Fruit fly (Drosophila melanogaster) whole organism, prepupa: Measurements from ENCODE around the gene Pdxk.

Experiments
- Blimp-1 ChIP-seq: fragments of 200-800 bp; sonication (Bioruptor generic); optimal IDR thresholded peaks from 3 replicates; lab custom pipeline; 2017; ENCODE audit warnings: missing biosample characterization, missing genetic modification characterization, mild to moderate bottlenecking, moderate library complexity, missing genetic modification reagents
- CG10631 ChIP-seq: fragments of 200-800 bp; sonication (Bioruptor generic); optimal IDR thresholded peaks from 2 replicates; lab custom pipeline; 2016; ENCODE audit warnings: missing biosample characterization, missing genetic modification characterization
- CG10669 ChIP-seq: fragments of 200-800 bp; sonication (Bioruptor generic); optimal IDR thresholded peaks from 3 replicates; lab custom pipeline; 2018; ENCODE audit warnings: missing biosample characterization, mild to moderate bottlenecking, missing genetic modification characterization, moderate library complexity
- CG11294 ChIP-seq: fragments of 200-800 bp; sonication (Bioruptor generic); IDR thresholded peaks from 2 replicates; pipeline ENCODE4 v1.3.6; 2022; ENCODE audit warnings: missing biosample characterization, missing genetic modification characterization
- CG11762 ChIP-seq: fragments of 200-800 bp; sonication (Bioruptor generic); optimal IDR thresholded peaks from 3 replicates; lab custom pipeline; 2016; ENCODE audit warnings: missing biosample characterization, missing genetic modification characterization; ENCODE audit not compliant: insufficient read depth
- CG15336 ChIP-seq: fragments of 200-800 bp; sonication (Bioruptor generic); IDR thresholded peaks from 2 replicates; pipeline ENCODE4 v1.3.6; 2022; ENCODE audit warnings: missing biosample characterization, missing genetic modification characterization
- CG1621 ChIP-seq: fragments of 200-800 bp; sonication (Bioruptor generic); optimal IDR thresholded peaks from 3 replicates; lab custom pipeline; 2018; ENCODE audit warnings: missing biosample characterization, mild to moderate bottlenecking, missing genetic modification characterization
- CG16779 ChIP-seq: fragments of 200-800 bp; sonication (Bioruptor generic); optimal IDR thresholded peaks from 3 replicates; lab custom pipeline; 2017; ENCODE audit warnings: missing biosample characterization, mild to moderate bottlenecking, missing genetic modification characterization
- CG31627 ChIP-seq: fragments of 200-800 bp; sonication (Bioruptor generic); optimal IDR thresholded peaks from 3 replicates; lab custom pipeline; 2016; ENCODE audit warnings: missing biosample characterization, missing genetic modification characterization
- CG32006 ChIP-seq: fragments of 200-800 bp; sonication (Bioruptor generic); optimal IDR thresholded peaks from 3 replicates; lab custom pipeline; 2017; ENCODE audit warnings: missing biosample characterization, mild to moderate bottlenecking, missing genetic modification characterization
- CG34406 ChIP-seq: fragments of 200-800 bp; sonication (Bioruptor generic); optimal IDR thresholded peaks from 3 replicates; lab custom pipeline; 2016; ENCODE audit warnings: missing biosample characterization, missing genetic modification characterization
- CG3919 ChIP-seq: fragments of 200-800 bp; sonication (Bioruptor generic); optimal IDR thresholded peaks from 3 replicates; lab custom pipeline; 2016; ENCODE audit warnings: missing biosample characterization, missing genetic modification characterization
- CG6163 ChIP-seq: fragments of 200-800 bp; sonication (Bioruptor generic); IDR thresholded peaks from 3 replicates; pipeline ENCODE4 v1.3.6; 2022; ENCODE audit warnings: missing biosample characterization, missing genetic modification characterization
- CG6276 ChIP-seq: fragments of 200-800 bp; sonication (Bioruptor generic); optimal IDR thresholded peaks from 2 replicates; lab custom pipeline; 2017; ENCODE audit warnings: missing biosample characterization, mild to moderate bottlenecking, missing genetic modification characterization
- CG6792 ChIP-seq: fragments of 200-800 bp; sonication (Bioruptor generic); optimal IDR thresholded peaks from 3 replicates; lab custom pipeline; 2016; ENCODE audit warnings: missing biosample characterization, missing genetic modification characterization
- CG6808 ChIP-seq: fragments of 200-800 bp; sonication (Bioruptor generic); optimal IDR thresholded peaks from 3 replicates; lab custom pipeline; 2017; ENCODE audit warnings: missing biosample characterization, missing genetic modification characterization, mild to moderate bottlenecking, moderate library complexity, missing genetic modification reagents
- CG6854 ChIP-seq: fragments of 200-800 bp; sonication (Bioruptor generic); optimal IDR thresholded peaks from 2 replicates; lab custom pipeline; 2017; ENCODE audit warnings: missing biosample characterization, mild to moderate bottlenecking, missing genetic modification characterization
- CG8119 ChIP-seq: fragments of 200-800 bp; sonication (Bioruptor generic); IDR thresholded peaks from 3 replicates; pipeline ENCODE4 v1.3.6; 2022; ENCODE audit warnings: missing biosample characterization, missing genetic modification characterization
- CG8319 ChIP-seq: fragments of 200-800 bp; sonication (Bioruptor generic); optimal IDR thresholded peaks from 3 replicates; lab custom pipeline; 2016; ENCODE audit warnings: missing biosample characterization, missing genetic modification characterization
- CG9139 ChIP-seq: fragments of 200-800 bp; sonication (Bioruptor generic); optimal IDR thresholded peaks from 3 replicates; lab custom pipeline; 2017; ENCODE audit warnings: missing biosample characterization, mild to moderate bottlenecking, missing genetic modification characterization
- Eip75B ChIP-seq: fragments of 200-800 bp; sonication (Bioruptor generic); optimal IDR thresholded peaks from 3 replicates; lab custom pipeline; 2016; ENCODE audit warnings: missing biosample characterization, missing genetic modification characterization
- Eip78C ChIP-seq: fragments of 200-800 bp; sonication (Bioruptor generic); peaks from one replicate; lab custom pipeline; 2016; ENCODE audit warnings: missing biosample characterization, missing genetic modification characterization
- Ets21C ChIP-seq: fragments of 200-800 bp; sonication (Bioruptor generic); optimal IDR thresholded peaks from 3 replicates; lab custom pipeline; 2016; ENCODE audit warnings: missing biosample characterization, missing genetic modification characterization
- Ets96B ChIP-seq: fragments of 200-800 bp; optimal IDR thresholded peaks from 2 replicates; lab custom pipeline; 2019; ENCODE audit warnings: missing biosample characterization, mild to moderate bottlenecking, missing genetic modification characterization, moderate library complexity
- Gug ChIP-seq: fragments of 200-800 bp; sonication (Bioruptor generic); IDR thresholded peaks from 2 replicates; pipeline ENCODE4 v1.3.6; 2022; ENCODE audit warnings: missing biosample characterization, missing genetic modification characterization
- Hr38 ChIP-seq: sonication (Bioruptor generic); optimal IDR thresholded peaks from 2 replicates; lab custom pipeline; 2016; ENCODE audit warnings: missing biosample characterization, missing genetic modification characterization
- Hr39 ChIP-seq: fragments of 200-800 bp; sonication (Bioruptor generic); optimal IDR thresholded peaks from 2 replicates; lab custom pipeline; 2016; ENCODE audit warnings: missing biosample characterization, missing genetic modification characterization
- Hr4 ChIP-seq: fragments of 200-800 bp; sonication (Bioruptor generic); optimal IDR thresholded peaks from 3 replicates; lab custom pipeline; 2016; ENCODE audit warnings: missing biosample characterization, missing genetic modification characterization
- Lpt ChIP-seq: fragments of 200-800 bp; sonication (Bioruptor generic); optimal IDR thresholded peaks from 3 replicates; lab custom pipeline; 2016; ENCODE audit warnings: missing biosample characterization, missing genetic modification characterization
- Met ChIP-seq: fragments of 200-800 bp; sonication (Bioruptor generic); optimal IDR thresholded peaks from 3 replicates; lab custom pipeline; 2016; ENCODE audit warnings: missing biosample characterization, missing genetic modification characterization
- OdsH ChIP-seq: fragments of 200-800 bp; sonication (Bioruptor generic); optimal IDR thresholded peaks from 3 replicates; lab custom pipeline; 2016; ENCODE audit warnings: missing biosample characterization, missing genetic modification characterization
- Smox ChIP-seq: fragments of 200-800 bp; sonication (Bioruptor generic); optimal IDR thresholded peaks from 3 replicates; lab custom pipeline; 2016; ENCODE audit warnings: missing biosample characterization, missing genetic modification characterization
- Sox102F ChIP-seq: fragments of 200-800 bp; sonication (Bioruptor generic); optimal IDR thresholded peaks from 2 replicates; lab custom pipeline; 2016; ENCODE audit warnings: missing biosample characterization, mild to moderate bottlenecking, missing genetic modification characterization
- acj6 ChIP-seq: fragments of 200-800 bp; sonication (Bioruptor generic); optimal IDR thresholded peaks from 3 replicates; lab custom pipeline; 2016; ENCODE audit warnings: missing biosample characterization, missing genetic modification characterization
- cyc ChIP-seq: fragments of 200-800 bp; sonication (Bioruptor generic); optimal IDR thresholded peaks from 3 replicates; lab custom pipeline; 2016; ENCODE audit warnings: missing biosample characterization, missing genetic modification characterization
- eg ChIP-seq: fragments of 200-800 bp; sonication (Bioruptor generic); IDR thresholded peaks from 3 replicates; pipeline ENCODE4 v1.3.6; 2022; ENCODE audit warnings: missing biosample characterization, missing genetic modification characterization
- fd59A ChIP-seq: fragments of 200-800 bp; sonication (Bioruptor generic); optimal IDR thresholded peaks from 2 replicates; lab custom pipeline; 2017; ENCODE audit warnings: missing biosample characterization, mild to moderate bottlenecking, missing genetic modification characterization, missing genetic modification reagents
- fd85E ChIP-seq: fragments of 200-800 bp; sonication (Bioruptor generic); optimal IDR thresholded peaks from 3 replicates; lab custom pipeline; 2016; ENCODE audit warnings: missing biosample characterization, missing genetic modification characterization
- lz ChIP-seq: fragments of 200-800 bp; sonication (Bioruptor generic); optimal IDR thresholded peaks from 3 replicates; lab custom pipeline; 2016; ENCODE audit warnings: missing biosample characterization, missing genetic modification characterization
- net ChIP-seq: fragments of 200-800 bp; sonication (Bioruptor generic); optimal IDR thresholded peaks from 3 replicates; lab custom pipeline; 2016; ENCODE audit warnings: missing biosample characterization, missing genetic modification characterization
- pdm3 ChIP-seq: fragments of 200-800 bp; sonication (Bioruptor generic); optimal IDR thresholded peaks from 3 replicates; lab custom pipeline; 2016; ENCODE audit warnings: missing biosample characterization, missing genetic modification characterization
- salr ChIP-seq, 2 experiments: fragments of 200-800 bp; sonication (Bioruptor generic); optimal IDR thresholded peaks; 3 replicates each; lab custom pipeline; 2016 to 2018; ENCODE audit warnings: missing biosample characterization in 2 of 2, missing genetic modification characterization in 2 of 2, mild to moderate bottlenecking in 1 of 2
- spab ChIP-seq: fragments of 200-800 bp; sonication (Bioruptor generic); optimal IDR thresholded peaks from 2 replicates; lab custom pipeline; 2017; ENCODE audit warnings: missing biosample characterization, mild to moderate bottlenecking, missing genetic modification characterization, missing genetic modification reagents
- ss ChIP-seq, 2 experiments: fragments of 200-800 bp; sonication (Bioruptor generic); optimal IDR thresholded peaks; 2 replicates in 1 of 2; 3 replicates in 1 of 2; lab custom pipeline; 2017 to 2018; ENCODE audit warnings: mild to moderate bottlenecking in 2 of 2, missing biosample characterization in 2 of 2, missing genetic modification characterization in 2 of 2, moderate library complexity in 1 of 2
- svp ChIP-seq: fragments of 200-800 bp; sonication (Bioruptor generic); peaks from one replicate; lab custom pipeline; 2016; ENCODE audit warnings: missing biosample characterization, missing genetic modification characterization
- topi ChIP-seq: fragments of 200-800 bp; sonication (Bioruptor generic); optimal IDR thresholded peaks from 3 replicates; lab custom pipeline; 2016; ENCODE audit warnings: missing biosample characterization, missing genetic modification characterization
- vri ChIP-seq: fragments of 200-800 bp; sonication (Bioruptor generic); optimal IDR thresholded peaks from 3 replicates; lab custom pipeline; 2016; ENCODE audit warnings: missing biosample characterization, mild to moderate bottlenecking, missing genetic modification characterization

Gene Pdxk

dm6 chr3L:9372278-9372975 lies 12.3 kb downstream of the Pdxk start, which contains the start of the genes Hsp67Bc, CG4456 and Hsp22 (continued):
- TF ChIP-seq ss (GFP tag; optimal IDR thresholded peaks at IDR 0.05; lab: Kevin White, UChicago) (peak; percentile 50 to 53), CG16779 (tag; lab: Kevin White, UChicago) (no peak), CG6854 (GFP tag; lab: Kevin White, UChicago) (peak; percentile 18), OdsH (no peak), svp (peak; percentile 66)
- TF ChIP-seq, all 60 proteins: peak for 9

- TF ChIP-seq CG10669 (GFP tag; lab: Kevin White, UChicago) (peak; percentile 69), Gug (GFP tag; lab: Robert Waterston, UW) (peak; percentile 78), spab (peak; percentile 46), CG6808 (GFP tag; lab: Kevin White, UChicago) (peak; percentile 72), CG32006 (GFP tag; lab: Kevin White, UChicago) (peak; percentile 89), pdm3 (GFP tag; lab: Kevin White, UChicago) (peak; percentile 72), Blimp-1 (GFP tag; lab: Kevin White, UChicago) (peak; percentile 27), Lpt (GFP tag; lab: Kevin White, UChicago) (peak; percentile 62), topi (peak; percentile 81), lz (peak; percentile 69), cyc (GFP tag; lab: Kevin White, UChicago) (peak; percentile 68), CG8319 (GFP tag; lab: Kevin White, UChicago) (peak; percentile 46), Eip78C (GFP tag; lab: Kevin White, UChicago) (peak; percentile 94), CG31627 (peak; percentile 43), CG6854 (GFP tag; lab: Kevin White, UChicago) (peak; percentile 18), vri (GFP tag; lab: Kevin White, UChicago) (peak; percentile 54), CG6163 (GFP tag; lab: Robert Waterston, UW) (peak; percentile 85), CG15336 (GFP tag; lab: Robert Waterston, UW) (peak; percentile 90), CG11294 (peak; percentile 73), Met (peak; percentile 81), Ets21C (GFP tag; lab: Kevin White, UChicago) (peak; percentile 4), Eip75B (GFP tag; lab: Kevin White, UChicago) (peak; percentile 73), CG8119 (peak; percentile 91), CG34406 (GFP tag; lab: Kevin White, UChicago) (peak; percentile 79), CG10631 (peak; percentile 83), Sox102F (GFP tag; lab: Kevin White, UChicago) (peak; percentile 65), net (peak; percentile 64), CG1621 (tag; lab: Kevin White, UChicago) (peak; percentile 31), Smox (GFP tag; lab: Kevin White, UChicago) (peak; percentile 84), svp (peak; percentile 82), OdsH (peak; percentile 78), Ets96B (tag; lab: Kevin White, UChicago) (peak; percentile 69), fd59A (GFP tag; lab: Kevin White, UChicago) (peak; percentile 50), CG6792 (GFP tag; lab: Kevin White, UChicago) (peak; percentile 71), CG16779 (tag; lab: Kevin White, UChicago) (peak; percentile 72), eg (GFP tag; lab: Robert Waterston, UW) (peak; percentile 86), CG3919 (GFP tag; lab: Kevin White, UChicago) (peak; percentile 86), acj6 (GFP tag; lab: Kevin White, UChicago) (peak; percentile 83), ss (GFP tag; optimal IDR thresholded peaks at IDR 0.05; lab: Kevin White, UChicago) (no peak), Hr39 (peak; percentile 36), Hr38 (GFP tag; lab: Kevin White, UChicago) (no peak), fd85E (GFP tag; lab: Kevin White, UChicago) (peak; percentile 0), CG11762 (GFP tag; lab: Kevin White, UChicago) (peak; percentile 68), Hr4 (peak; percentile 84), salr (GFP tag; optimal IDR thresholded peaks at IDR 0.05; lab: Kevin White, UChicago) (peak; percentile 8 to 56), CG9139 (GFP tag; lab: Kevin White, UChicago) (peak; percentile 53), CG6276 (peak; percentile 83)
Measured at dm6 chr3L:9373374-9374004, 13.4 kb downstream of the Pdxk start.
